Worm (Caenorhabditis elegans): Measurements from ENCODE around the gene twk-26.

twk-26 gene

ce11 chrX:3023552-3024183, 31.0 kb downstream of the twk-26 start (continued):
- TF ChIP-seq ets-5 (GFP tag; IDR thresholded peaks at IDR 0.05) (no peak), pag-3 (tag; optimal IDR thresholded peaks at IDR 0.05; ENCODE audit: borderline replicate concordance, insufficient read depth) (peak; percentile 68)

- no peak for TF ChIP-seq sptf-1 (tag; optimal IDR thresholded peaks at IDR 0.05)
- peak in 1 of 3 experiments; percentile 20 for TF ChIP-seq ceh-82 (tag; optimal IDR thresholded peaks at IDR 0.05)
- TF ChIP-seq snpc-4 (tag; optimal IDR thresholded peaks at IDR 0.05): no peak
- no peak for TF ChIP-seq hpl-2 (GFP tag; optimal IDR thresholded peaks at IDR 0.05)
- no peak for TF ChIP-seq efl-1 (optimal IDR thresholded peaks at IDR 0.05)
- no peak for TF ChIP-seq efl-1 (GFP tag; optimal IDR thresholded peaks at IDR 0.05 in 1 of 2)
- no peak for TF ChIP-seq lin-39 (tag; optimal IDR thresholded peaks at IDR 0.05)
- TF ChIP-seq nhr-85 (tag): peak; percentile 24
- TF ChIP-seq zip-4 (GFP tag; optimal IDR thresholded peaks at IDR 0.05): peak; percentile 14
- no peak for TF ChIP-seq pax-3 (tag; optimal IDR thresholded peaks at IDR 0.05)
- peak; percentile 36 for TF ChIP-seq lin-14 (GFP tag; optimal IDR thresholded peaks at IDR 0.05)
- no peak for TF ChIP-seq dsc-1 (tag; optimal IDR thresholded peaks at IDR 0.05)
- TF ChIP-seq ceh-90 (tag; optimal IDR thresholded peaks at IDR 0.05): no peak
- TF ChIP-seq fkh-10 (GFP tag; optimal IDR thresholded peaks at IDR 0.05): no peak
- no peak for TF ChIP-seq C16A3.4 (tag; optimal IDR thresholded peaks at IDR 0.05)
- no peak for TF ChIP-seq unc-130 (tag; optimal IDR thresholded peaks at IDR 0.05)
- peak; percentile 37 for TF ChIP-seq fkh-8 (tag; optimal IDR thresholded peaks at IDR 0.05)
- no peak for TF ChIP-seq lin-13 (GFP tag; optimal IDR thresholded peaks at IDR 0.05)
- TF ChIP-seq nhr-237 (tag; optimal IDR thresholded peaks at IDR 0.05): no peak
- no peak for TF ChIP-seq aha-1 (tag; optimal IDR thresholded peaks at IDR 0.05)
- TF ChIP-seq mdl-1 (tag; optimal IDR thresholded peaks at IDR 0.05): no peak
- no peak for TF ChIP-seq elt-3 (tag; optimal IDR thresholded peaks at IDR 0.05)
- no peak for TF ChIP-seq lir-3 (tag; optimal IDR thresholded peaks at IDR 0.05; ENCODE audit: poor library complexity)
- no peak for TF ChIP-seq unc-30 (tag; optimal IDR thresholded peaks at IDR 0.05)
These were observed 32.1 kb downstream of the twk-26 start for ce11 chrX:3022330-3023088.

ce11 chrX:3021466-3021865, 33.2 kb downstream of the twk-26 start:
- TF ChIP-seq nhr-76 (tag; optimal IDR thresholded peaks at IDR 0.05) (no peak), mef-2 (tag; optimal IDR thresholded peaks at IDR 0.05) (no peak), fos-1 (tag; optimal IDR thresholded peaks at IDR 0.05) (no peak), unc-130 (tag; optimal IDR thresholded peaks at IDR 0.05) (peak; percentile 6), rnt-1 (tag; optimal IDR thresholded peaks at IDR 0.05) (peak; percentile 46), lsy-2 (tag; optimal IDR thresholded peaks at IDR 0.05) (peak in 1 of 2 experiments; percentile 35), aly-2 (tag; optimal IDR thresholded peaks at IDR 0.05) (no peak), nhr-19 (GFP tag; conservative IDR thresholded peaks at IDR 0.05) (peak; percentile 47), dsc-1 (tag; optimal IDR thresholded peaks at IDR 0.05) (peak; percentile 76), nhr-20 (tag; optimal IDR thresholded peaks at IDR 0.05) (peak; percentile 23), fkh-4 (tag; optimal IDR thresholded peaks at IDR 0.05; ENCODE audit: borderline replicate concordance) (no peak), lin-14 (GFP tag; optimal IDR thresholded peaks at IDR 0.05) (peak; percentile 54), nhr-71 (tag; optimal IDR thresholded peaks at IDR 0.05) (peak; percentile 89), fkh-10 (GFP tag; optimal IDR thresholded peaks at IDR 0.05) (no peak), snu-23 (GFP tag; optimal IDR thresholded peaks at IDR 0.05) (peak; percentile 51)
